Worm (Caenorhabditis elegans): ENCODE results near the gene cdc-25.2.

DNA sequence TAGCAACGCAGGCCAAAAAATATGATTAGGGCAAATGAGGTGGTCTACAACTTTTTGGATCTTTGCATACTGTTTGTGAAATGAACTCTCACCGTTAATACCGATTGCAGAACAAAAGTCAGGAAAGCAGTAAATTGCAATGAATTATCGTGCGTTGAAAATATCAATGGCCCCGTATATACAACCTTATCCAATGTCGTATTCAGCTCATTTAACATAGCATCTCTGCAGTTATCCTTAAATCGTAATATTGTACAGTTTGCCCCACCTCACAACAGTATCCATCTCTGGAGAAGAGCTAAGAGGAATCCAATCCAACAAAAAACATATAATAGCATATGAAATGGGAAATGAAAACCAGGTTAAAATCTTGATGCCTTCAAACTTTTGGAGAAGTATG lies 34.4 kb upstream of the cdc-25.2 start:
- TF ChIP-seq nhr-76 (tag; optimal IDR thresholded peaks at IDR 0.05) = no peak
- no peak for TF ChIP-seq unc-62 (GFP tag; optimal IDR thresholded peaks at IDR 0.05)
- TF ChIP-seq nhr-28 (tag; optimal IDR thresholded peaks at IDR 0.05) = no peak
- no peak for TF ChIP-seq elt-3 (tag; optimal IDR thresholded peaks at IDR 0.05)
- no peak for TF ChIP-seq nhr-237 (tag; optimal IDR thresholded peaks at IDR 0.05)
- TF ChIP-seq sptf-1 (tag; optimal IDR thresholded peaks at IDR 0.05) = no peak
- TF ChIP-seq mep-1 (tag; optimal IDR thresholded peaks at IDR 0.05) = no peak
- TF ChIP-seq blmp-1 (tag; optimal IDR thresholded peaks at IDR 0.05) = no peak
- TF ChIP-seq snpc-4 (tag; optimal IDR thresholded peaks at IDR 0.05) = no peak
- TF ChIP-seq lin-13 (tag; optimal IDR thresholded peaks at IDR 0.05) = no peak
- TF ChIP-seq lsy-2 (tag; optimal IDR thresholded peaks at IDR 0.05) = no peak
- TF ChIP-seq elt-1 (tag; optimal IDR thresholded peaks at IDR 0.05; ENCODE audit: borderline replicate concordance, insufficient read depth) = no peak
- TF ChIP-seq ztf-11 (tag; optimal IDR thresholded peaks at IDR 0.05) = no peak
- TF ChIP-seq nhr-2 (tag; optimal IDR thresholded peaks at IDR 0.05) = no peak

Data from whole organism, mixed stage, embryonic.